Worm (Caenorhabditis elegans) whole organism, L4 larva: ENCODE data around the gene F22E5.8.
"Not testable (repeated sequence)": the region's sequence is repeated elsewhere in the genome, so short reads cannot be mapped to it uniquely, and the experiment has no call there.

ENCODE experiments used
- R02D3.7 ChIP-seq: fragments of 150-350 bp; sonication (generic microtip); optimal IDR thresholded peaks from 3 replicates; lab custom pipeline; 2014; ENCODE audit warnings: missing biosample characterization, missing genetic modification characterization
- dve-1 ChIP-seq: sonication (generic microtip); optimal IDR thresholded peaks from 2 replicates; lab custom pipeline; 2017; ENCODE audit warnings: antibody characterized with exemption, mild to moderate bottlenecking, missing genetic modification characterization, missing compliant biosample characterization; ENCODE audit not compliant: insufficient read depth
- egl-27 ChIP-seq: sonication (generic microtip); optimal IDR thresholded peaks from 3 replicates; lab custom pipeline; 2017; ENCODE audit warnings: missing biosample characterization, missing genetic modification reagents, missing genetic modification characterization
- lin-13 ChIP-seq: fragments of 150-350 bp; optimal IDR thresholded peaks from 2 replicates; lab custom pipeline; 2014; ENCODE audit warnings: missing biosample characterization, missing genetic modification reagents, missing genetic modification characterization
- sdz-12 ChIP-seq: fragments of 200-800 bp; sonication (Bioruptor generic); optimal IDR thresholded peaks from 2 replicates; lab custom pipeline; 2018; ENCODE audit warnings: mild to moderate bottlenecking, missing genetic modification characterization, missing compliant biosample characterization
- tag-97 ChIP-seq: fragments of 200-800 bp; sonication (Bioruptor generic); IDR thresholded peaks from 2 replicates; pipeline ENCODE4 v1.3.6; 2022; ENCODE audit warnings: missing genetic modification characterization, missing compliant biosample characterization
- unc-130 ChIP-seq: sonication (generic microtip); optimal IDR thresholded peaks from 2 replicates; lab custom pipeline; 2016; ENCODE audit warnings: missing genetic modification reagents, missing genetic modification characterization, missing compliant biosample characterization

DNA sequence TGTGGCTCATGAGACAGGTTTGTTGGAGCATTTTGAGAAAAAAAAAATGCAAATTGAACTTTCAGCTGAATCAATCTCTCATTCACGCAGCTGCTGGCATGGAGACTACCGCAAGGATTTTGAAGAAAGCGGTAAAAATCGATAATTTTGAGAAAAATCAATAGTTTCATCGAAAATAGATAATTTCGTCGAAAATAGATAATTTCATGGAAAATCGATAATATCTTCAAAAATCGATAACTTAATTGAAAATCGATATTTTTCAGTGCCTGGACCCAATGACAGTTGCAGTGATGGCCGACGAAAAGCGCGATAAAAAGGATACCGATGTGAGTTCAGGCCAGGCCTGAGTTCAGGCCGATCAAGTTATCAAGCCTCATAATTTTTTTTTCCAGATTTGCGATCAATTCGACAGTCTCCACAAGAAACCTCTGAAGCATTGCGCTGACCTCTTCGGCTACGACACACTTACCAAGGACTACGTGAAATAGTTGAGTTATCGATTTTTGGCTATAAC, 16.8 kb upstream of the F22E5.8 start, which contains the start of gene D2062.4:
- not testable (repeated sequence) for TF ChIP-seq lin-13 (GFP tag; lab: Kevin White, UChicago); tag-97 (GFP tag; lab: Robert Waterston, UW); R02D3.7; sdz-12 (GFP tag; lab: Kevin White, UChicago); dve-1 (tag; lab: Kevin White, UChicago); unc-130 (GFP tag; lab: Kevin White, UChicago); egl-27 (tag; lab: Kevin White, UChicago)
